Fruit fly (Drosophila melanogaster) whole organism, embryonic: ENCODE measurements around the gene CG33235.

Experiments
- Atf3 ChIP-seq: fragments of 200-800 bp; sonication (Bioruptor generic); optimal IDR thresholded peaks from 3 replicates; lab custom pipeline; 2016; ENCODE audit warnings: missing biosample characterization, missing genetic modification characterization
- Atf6 ChIP-seq: fragments of 200-800 bp; sonication (Bioruptor generic); IDR thresholded peaks from 2 replicates; pipeline ENCODE4 v1.3.6; 2022; ENCODE audit warnings: missing biosample characterization, missing genetic modification characterization
- B-H2 ChIP-seq: fragments of 200-800 bp; sonication (Bioruptor generic); optimal IDR thresholded peaks from 2 replicates; lab custom pipeline; 2018; ENCODE audit warnings: missing biosample characterization, mild to moderate bottlenecking, missing genetic modification characterization
- CG10366 ChIP-seq: fragments of 200-800 bp; sonication (Bioruptor generic); IDR thresholded peaks from 2 replicates; pipeline ENCODE4 v1.3.6; 2022; ENCODE audit warnings: missing biosample characterization, missing genetic modification characterization
- CG10654 ChIP-seq: fragments of 200-800 bp; sonication (Bioruptor generic); optimal IDR thresholded peaks from 2 replicates; lab custom pipeline; 2016; ENCODE audit warnings: missing biosample characterization, missing genetic modification characterization
- CG11085 ChIP-seq: fragments of 200-800 bp; sonication (Bioruptor generic); IDR thresholded peaks from 2 replicates; pipeline ENCODE4 v1.3.6; 2022; ENCODE audit warnings: missing biosample characterization, missing genetic modification characterization
- CG12219 ChIP-seq: fragments of 200-800 bp; sonication (Bioruptor generic); optimal IDR thresholded peaks from 3 replicates; lab custom pipeline; 2018; ENCODE audit warnings: missing biosample characterization, mild to moderate bottlenecking, missing genetic modification characterization
- CG13287 ChIP-seq: fragments of 200-800 bp; sonication (Bioruptor generic); IDR thresholded peaks from 2 replicates; pipeline ENCODE4 v1.3.6; 2022; ENCODE audit warnings: missing biosample characterization, missing genetic modification characterization; ENCODE audit not compliant: partially characterized antibody
- CG15514 ChIP-seq: fragments of 200-800 bp; sonication (Bioruptor generic); optimal IDR thresholded peaks from 3 replicates; lab custom pipeline; 2017; ENCODE audit warnings: missing biosample characterization, missing genetic modification characterization, mild to moderate bottlenecking, moderate library complexity, missing genetic modification reagents
- CG17328 ChIP-seq: fragments of 200-800 bp; sonication (Bioruptor generic); IDR thresholded peaks from 2 replicates; pipeline ENCODE4 v1.3.6; 2022; ENCODE audit warnings: missing biosample characterization, missing genetic modification characterization
- CG34376 ChIP-seq: fragments of 200-800 bp; sonication (Bioruptor generic); optimal IDR thresholded peaks from 2 replicates; lab custom pipeline; 2018; ENCODE audit warnings: missing biosample characterization, mild to moderate bottlenecking, missing genetic modification characterization
- CG3847 ChIP-seq: fragments of 200-800 bp; sonication (Bioruptor generic); IDR thresholded peaks from 2 replicates; pipeline ENCODE4 v1.3.6; 2022; ENCODE audit warnings: missing biosample characterization, missing genetic modification characterization
- CG4617 ChIP-seq: fragments of 200-800 bp; sonication (Bioruptor generic); optimal IDR thresholded peaks from 3 replicates; lab custom pipeline; 2016; ENCODE audit warnings: missing biosample characterization, missing genetic modification characterization, borderline replicate concordance
- CG6854 ChIP-seq: fragments of 200-800 bp; sonication (Bioruptor generic); optimal IDR thresholded peaks from 3 replicates; lab custom pipeline; 2017; ENCODE audit warnings: missing biosample characterization, mild to moderate bottlenecking, missing genetic modification characterization
- CG7839 ChIP-seq: fragments of 200-800 bp; sonication (Bioruptor generic); optimal IDR thresholded peaks from 3 replicates; lab custom pipeline; 2018; ENCODE audit warnings: missing biosample characterization, mild to moderate bottlenecking, missing genetic modification characterization, moderate library complexity
- CG8359 ChIP-seq: fragments of 200-800 bp; sonication (Bioruptor generic); optimal IDR thresholded peaks from 2 replicates; lab custom pipeline; 2017; ENCODE audit warnings: missing biosample characterization, mild to moderate bottlenecking, missing genetic modification characterization, borderline replicate concordance
- CG9215 ChIP-seq: fragments of 200-800 bp; sonication (Bioruptor generic); IDR thresholded peaks from 2 replicates; pipeline ENCODE4 v1.3.6; 2022; ENCODE audit warnings: missing biosample characterization, missing genetic modification characterization
- CG9797 ChIP-seq: fragments of 200-800 bp; sonication (Bioruptor generic); optimal IDR thresholded peaks from 3 replicates; lab custom pipeline; 2018; ENCODE audit warnings: missing biosample characterization, mild to moderate bottlenecking, missing genetic modification characterization
- CrebB ChIP-seq: fragments of 200-800 bp; sonication (Bioruptor generic); optimal IDR thresholded peaks from 3 replicates; lab custom pipeline; 2018; ENCODE audit warnings: missing biosample characterization, mild to moderate bottlenecking, missing genetic modification characterization
- D19A ChIP-seq: fragments of 200-800 bp; optimal IDR thresholded peaks from 3 replicates; lab custom pipeline; 2019; ENCODE audit warnings: missing biosample characterization, mild to moderate bottlenecking, missing genetic modification characterization, moderate library complexity
- Elba2 ChIP-seq: fragments of 200-800 bp; sonication (Bioruptor generic); optimal IDR thresholded peaks from 3 replicates; lab custom pipeline; 2016; ENCODE audit warnings: missing biosample characterization, missing genetic modification characterization
- HLH4C ChIP-seq: fragments of 200-800 bp; sonication (Bioruptor generic); IDR thresholded peaks from 3 replicates; pipeline ENCODE4 v1.3.6; 2022; ENCODE audit warnings: missing biosample characterization, missing genetic modification characterization; ENCODE audit not compliant: partially characterized antibody
- Hr39 ChIP-seq: fragments of >200 bp; optimal IDR thresholded peaks from 2 replicates; lab custom pipeline; 2017
- MTF-1 ChIP-seq: fragments of 200-800 bp; sonication (Bioruptor generic); optimal IDR thresholded peaks from 2 replicates; lab custom pipeline; 2018; ENCODE audit warnings: missing biosample characterization, mild to moderate bottlenecking, missing genetic modification characterization, borderline replicate concordance
- Mad ChIP-seq: fragments of 200-800 bp; sonication (Bioruptor generic); optimal IDR thresholded peaks from 2 replicates; lab custom pipeline; 2016; ENCODE audit warnings: missing biosample characterization, missing genetic modification characterization
- Oli ChIP-seq: fragments of 200-800 bp; sonication (Bioruptor generic); optimal IDR thresholded peaks from 2 replicates; lab custom pipeline; 2018; ENCODE audit warnings: missing biosample characterization, mild to moderate bottlenecking, missing genetic modification characterization, moderate library complexity
- Opbp ChIP-seq: fragments of 200-800 bp; sonication (Bioruptor generic); IDR thresholded peaks from 3 replicates; pipeline ENCODE4 v1.3.6; 2022; ENCODE audit warnings: missing biosample characterization, missing genetic modification characterization; ENCODE audit not compliant: partially characterized antibody
- Sry-β ChIP-seq: fragments of 200-800 bp; sonication (Bioruptor generic); optimal IDR thresholded peaks from 2 replicates; lab custom pipeline; 2018; ENCODE audit warnings: missing biosample characterization, mild to moderate bottlenecking, missing genetic modification characterization, moderate library complexity
- amos ChIP-seq: fragments of 200-800 bp; sonication (Bioruptor generic); IDR thresholded peaks from 2 replicates; pipeline ENCODE4 v1.3.6; 2022; ENCODE audit warnings: missing biosample characterization, missing genetic modification characterization; ENCODE audit not compliant: partially characterized antibody
- ap ChIP-seq: fragments of 200-800 bp; sonication (Bioruptor generic); IDR thresholded peaks from 2 replicates; pipeline ENCODE4 v1.3.6; 2022; ENCODE audit warnings: missing biosample characterization, missing genetic modification characterization
- bowl ChIP-seq: fragments of 200-800 bp; sonication (Bioruptor generic); IDR thresholded peaks from 2 replicates; pipeline ENCODE4 v1.3.6; 2022; ENCODE audit warnings: missing biosample characterization, missing genetic modification characterization
- ci ChIP-seq: fragments of 200-800 bp; sonication (Bioruptor generic); IDR thresholded peaks from 3 replicates; pipeline ENCODE4 v1.3.6; 2022; ENCODE audit warnings: missing biosample characterization, missing genetic modification characterization
- dm ChIP-seq: fragments of 200-800 bp; sonication (Bioruptor generic); optimal IDR thresholded peaks from 3 replicates; lab custom pipeline; 2016; ENCODE audit warnings: missing biosample characterization, missing genetic modification characterization
- gcm ChIP-seq: fragments of 200-800 bp; sonication (Bioruptor generic); optimal IDR thresholded peaks from 2 replicates; lab custom pipeline; 2019; ENCODE audit warnings: missing biosample characterization, mild to moderate bottlenecking, missing genetic modification characterization, moderate library complexity
- gcm2 ChIP-seq: fragments of 200-800 bp; sonication (Bioruptor generic); optimal IDR thresholded peaks from 2 replicates; lab custom pipeline; 2016; ENCODE audit warnings: missing biosample characterization, missing genetic modification characterization
- hth ChIP-seq: fragments of >200 bp; optimal IDR thresholded peaks from 2 replicates; lab custom pipeline; 2017; ENCODE audit warnings: inconsistent platforms
- luna ChIP-seq: fragments of 200-800 bp; sonication (Bioruptor generic); optimal IDR thresholded peaks from 2 replicates; lab custom pipeline; 2016; ENCODE audit warnings: missing biosample characterization, missing genetic modification characterization
- mld ChIP-seq: fragments of 200-800 bp; sonication (Bioruptor generic); IDR thresholded peaks from 3 replicates; pipeline ENCODE4 v1.3.6; 2022; ENCODE audit warnings: missing biosample characterization, missing genetic modification characterization; ENCODE audit not compliant: partially characterized antibody
- nerfin-1 ChIP-seq: fragments of 200-800 bp; sonication (Bioruptor generic); optimal IDR thresholded peaks from 3 replicates; lab custom pipeline; 2019; ENCODE audit warnings: missing biosample characterization, mild to moderate bottlenecking, missing genetic modification characterization, moderate library complexity
- otp ChIP-seq: fragments of 200-800 bp; sonication (Bioruptor generic); IDR thresholded peaks from 3 replicates; pipeline ENCODE4, ENCODE4 v1.3.6; 2022; ENCODE audit warnings: missing biosample characterization, missing genetic modification characterization
- pros ChIP-seq: fragments of 200-800 bp; sonication (Bioruptor generic); optimal IDR thresholded peaks from 3 replicates; lab custom pipeline; 2019; ENCODE audit warnings: missing biosample characterization, mild to moderate bottlenecking, missing genetic modification characterization, moderate library complexity
- sd ChIP-seq: fragments of 200-800 bp; sonication (Bioruptor generic); optimal IDR thresholded peaks from 3 replicates; lab custom pipeline; 2018; ENCODE audit warnings: missing biosample characterization, mild to moderate bottlenecking, missing genetic modification characterization, moderate library complexity
- sens ChIP-seq: fragments of 200-800 bp; sonication (Bioruptor generic); peaks from one replicate; lab custom pipeline; 2016; ENCODE audit warnings: missing biosample characterization, missing genetic modification characterization
- sima ChIP-seq: fragments of 200-800 bp; sonication (Bioruptor generic); optimal IDR thresholded peaks from 2 replicates; lab custom pipeline; 2016; ENCODE audit warnings: missing biosample characterization, missing genetic modification characterization
- sisA ChIP-seq: fragments of 200-800 bp; sonication (Bioruptor generic); IDR thresholded peaks from 2 replicates; pipeline ENCODE4 v1.3.6; 2022; ENCODE audit warnings: missing biosample characterization, missing genetic modification characterization
- sqz ChIP-seq: fragments of 200-800 bp; sonication (Bioruptor generic); optimal IDR thresholded peaks from 3 replicates; lab custom pipeline; 2018; ENCODE audit warnings: missing biosample characterization, mild to moderate bottlenecking, missing genetic modification characterization
- ssp ChIP-seq: fragments of 200-800 bp; sonication (Bioruptor generic); IDR thresholded peaks from 2 replicates; pipeline ENCODE4 v1.3.6; 2022; ENCODE audit warnings: missing biosample characterization, missing genetic modification characterization
- tin ChIP-seq: fragments of 200-800 bp; sonication (Bioruptor generic); optimal IDR thresholded peaks from 3 replicates; lab custom pipeline; 2016; ENCODE audit warnings: missing biosample characterization, missing genetic modification characterization
- unc-4 ChIP-seq: fragments of 200-800 bp; sonication (Bioruptor generic); IDR thresholded peaks from 2 replicates; pipeline ENCODE4 v1.3.6; 2022; ENCODE audit warnings: missing biosample characterization, missing genetic modification characterization; ENCODE audit not compliant: partially characterized antibody
- vfl ChIP-seq: fragments of 200-800 bp; sonication (Bioruptor generic); optimal IDR thresholded peaks from 2 replicates; lab custom pipeline; 2016; ENCODE audit warnings: missing biosample characterization, missing genetic modification characterization
- z ChIP-seq: fragments of 200-800 bp; sonication (Bioruptor generic); IDR thresholded peaks from 3 replicates; pipeline ENCODE4 v1.3.6; 2022; ENCODE audit warnings: missing biosample characterization, missing genetic modification characterization
- zen ChIP-seq: fragments of 200-800 bp; sonication (Bioruptor generic); optimal IDR thresholded peaks from 3 replicates; lab custom pipeline; 2018; ENCODE audit warnings: missing biosample characterization, mild to moderate bottlenecking, missing genetic modification characterization, moderate library complexity

Gene CG33235

DNA sequence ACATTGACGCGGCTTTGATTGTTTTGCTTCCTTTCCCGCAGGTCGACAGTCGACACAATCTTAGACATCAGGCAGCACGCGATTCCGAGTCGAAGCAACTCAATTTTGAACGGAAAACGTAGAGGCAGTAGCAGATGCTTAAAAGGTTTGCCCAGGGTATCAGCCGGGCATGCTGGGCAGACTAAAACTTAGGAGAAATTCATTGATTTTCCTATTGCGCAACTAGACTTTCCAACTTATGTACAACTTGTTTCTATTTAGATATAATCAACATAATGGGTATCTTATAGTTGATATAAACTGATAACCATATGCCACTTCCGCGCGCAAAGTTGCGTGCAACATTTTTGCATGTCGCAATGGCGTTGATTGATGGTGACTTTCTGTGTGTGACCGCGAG lies 24.6 kb downstream of the CG33235 start (continued):
- TF ChIP-seq CG6854 (GFP tag; lab: Kevin White, UChicago) (no peak), MTF-1 (GFP tag; lab: Kevin White, UChicago) (no peak), Elba2 (GFP tag; lab: Kevin White, UChicago) (no peak), z (no peak), D19A (tag; lab: Kevin White, UChicago) (no peak), Sry-β (GFP tag; lab: Kevin White, UChicago) (no peak), amos (GFP tag; lab: Robert Waterston, UW) (no peak), zen (no peak), nerfin-1 (tag; lab: Kevin White, UChicago) (no peak), B-H2 (no peak), CrebB (tag; lab: Kevin White, UChicago) (no peak), CG9797 (GFP tag; lab: Kevin White, UChicago) (no peak), HLH4C (no peak), tin (GFP tag; lab: Kevin White, UChicago) (no peak), ap (GFP tag; lab: Robert Waterston, UW) (no peak), CG12219 (GFP tag; lab: Kevin White, UChicago) (no peak), sisA (GFP tag; lab: Robert Waterston, UW) (no peak), sima (GFP tag; lab: Kevin White, UChicago) (no peak), CG13287 (GFP tag; lab: Robert Waterston, UW) (no peak), hth (no peak), Hr39 (no peak), CG3847 (no peak), Opbp (GFP tag; lab: Robert Waterston, UW) (no peak), mld (no peak), sqz (GFP tag; lab: Kevin White, UChicago) (no peak), CG10366 (no peak), gcm (GFP tag; lab: Kevin White, UChicago) (no peak), CG7839 (tag; lab: Kevin White, UChicago) (peak; percentile 14), CG4617 (no peak), bowl (GFP tag; lab: Robert Waterston, UW) (no peak), vfl (GFP tag; lab: Kevin White, UChicago) (no peak), gcm2 (GFP tag; lab: Kevin White, UChicago) (no peak), unc-4 (no peak), CG9215 (GFP tag; lab: Robert Waterston, UW) (no peak), Atf3 (GFP tag; lab: Kevin White, UChicago) (no peak), otp (GFP tag; lab: Robert Waterston, UW) (no peak), sd (no peak), Atf6 (GFP tag; lab: Robert Waterston, UW) (no peak), luna (GFP tag; lab: Kevin White, UChicago) (no peak), dm (GFP tag; lab: Kevin White, UChicago) (no peak), CG11085 (no peak), sens (GFP tag; lab: Kevin White, UChicago) (peak; percentile 32), Mad (GFP tag; lab: Kevin White, UChicago) (no peak), CG10654 (GFP tag; lab: Kevin White, UChicago) (no peak), ci (peak; percentile 62; the same call in 2 of the 3 replicates), CG34376 (GFP tag; lab: Kevin White, UChicago) (no peak), ssp (GFP tag; lab: Robert Waterston, UW) (0 out of 2 replicates have a peak, but pooled peaks have one; percentile 10), CG17328 (GFP tag; lab: Robert Waterston, UW) (no peak), pros (no peak), CG8359 (GFP tag; lab: Kevin White, UChicago) (no peak), Oli (tag; lab: Kevin White, UChicago) (peak; percentile 15), CG15514 (GFP tag; lab: Kevin White, UChicago) (no peak)
